Worm (Caenorhabditis elegans) whole organism, L4 larva: ENCODE results near the gene nep-3.

ENCODE experiments used
- ama-1 ChIP-seq: fragments of 150-350 bp; optimal IDR thresholded peaks from 2 replicates; lab custom pipeline; 2014; ENCODE audit warnings: inconsistent platforms, mixed read lengths
- attf-4 ChIP-seq: sonication (generic microtip); optimal IDR thresholded peaks from 3 replicates; lab custom pipeline; 2017; ENCODE audit warnings: missing biosample characterization, missing genetic modification characterization
- ceh-82 ChIP-seq: sonication (generic microtip); optimal IDR thresholded peaks from 2 replicates; lab custom pipeline; 2017; ENCODE audit warnings: missing biosample characterization, missing genetic modification characterization
- daf-12 ChIP-seq: fragments of 150-350 bp; optimal IDR thresholded peaks from 2 replicates; lab custom pipeline; 2014; ENCODE audit warnings: missing biosample characterization, missing genetic modification reagents, missing genetic modification characterization
- dmd-8 ChIP-seq: fragments of 200-800 bp; sonication (Bioruptor generic); IDR thresholded peaks from 2 replicates; pipeline ENCODE4 v1.3.6; 2022; ENCODE audit warnings: missing genetic modification characterization, missing compliant biosample characterization
- fkh-10 ChIP-seq: fragments of 150-350 bp; optimal IDR thresholded peaks from 2 replicates; lab custom pipeline; 2014; ENCODE audit warnings: missing biosample characterization, missing genetic modification reagents, missing genetic modification characterization
- nhr-11 ChIP-seq: fragments of 150-350 bp; optimal IDR thresholded peaks from 2 replicates; lab custom pipeline; 2014; ENCODE audit warnings: missing biosample characterization, missing genetic modification characterization
- nhr-41 ChIP-seq: fragments of 200-800 bp; sonication (Bioruptor generic); IDR thresholded peaks from 2 replicates; pipeline ENCODE4 v1.3.6; 2022; ENCODE audit warnings: missing genetic modification reagents, missing genetic modification characterization, missing compliant biosample characterization
- nhr-76 ChIP-seq: fragments of 150-350 bp; optimal IDR thresholded peaks from 2 replicates; lab custom pipeline; 2014; ENCODE audit warnings: missing biosample characterization, missing genetic modification characterization
- pha-4 ChIP-seq, 2 experiments: fragments of 150-350 bp in 1 of 2; fragments of 200-800 bp in 1 of 2; sonication (Bioruptor generic) in 1 of 2; IDR thresholded peaks in 1 of 2; optimal IDR thresholded peaks in 1 of 2; 2 replicates each; pipeline versions ENCODE4 v1.3.6 to Lab custom; 2014 to 2022; ENCODE audit warnings: missing genetic modification characterization in 2 of 2, missing genetic modification reagents in 2 of 2, missing biosample characterization in 1 of 2, missing compliant biosample characterization in 1 of 2
- snpc-4 ChIP-seq: fragments of 150-350 bp; optimal IDR thresholded peaks from 2 replicates; lab custom pipeline; 2014; ENCODE audit warnings: missing biosample characterization, missing genetic modification characterization
- unc-62 ChIP-seq, 3 experiments: fragments of 150-350 bp in 1 of 3; sonication (generic microtip); optimal IDR thresholded peaks in 2 of 3; peaks in 1 of 3; 1 replicate in 1 of 3; 2 replicates in 2 of 3; lab custom pipeline; 2014 to 2017; ENCODE audit warnings: missing biosample characterization in 3 of 3, missing genetic modification characterization in 3 of 3, missing genetic modification reagents in 3 of 3, missing genotype in 1 of 3
- zfp-2 ChIP-seq: sonication (generic microtip); optimal IDR thresholded peaks from 2 replicates; lab custom pipeline; 2016; ENCODE audit warnings: mild to moderate bottlenecking, missing genetic modification characterization, missing compliant biosample characterization

ce11 chrII:3897758-3898494, 20.9 kb upstream of the nep-3 start, which contains the start of gene F53C3.6:
- TF ChIP-seq nhr-11 (tag; lab: Kevin White, UChicago), result peak; percentile 28
- TF ChIP-seq daf-12 (tag; lab: Kevin White, UChicago), result no peak
- no peak for TF ChIP-seq pha-4 (GFP tag; IDR thresholded peaks at IDR 0.05; lab: Robert Waterston, UW)
- no peak for TF ChIP-seq pha-4 (tag; optimal IDR thresholded peaks at IDR 0.05; lab: Kevin White, UChicago)
- TF ChIP-seq nhr-76, result no peak
- no peak for TF ChIP-seq attf-4 (tag; lab: Kevin White, UChicago)
- peak in 1 of 2 experiments; percentile 78 for TF ChIP-seq unc-62 (GFP tag; optimal IDR thresholded peaks at IDR 0.05 in 1 of 2; lab: Kevin White, UChicago)
- TF ChIP-seq unc-62 (tag; optimal IDR thresholded peaks at IDR 0.05; lab: Kevin White, UChicago), result no peak
- no peak for TF ChIP-seq dmd-8 (GFP tag; lab: Robert Waterston, UW)
- TF ChIP-seq ama-1 (lab: Kevin White, UChicago), result no peak
- no peak for TF ChIP-seq nhr-41
- TF ChIP-seq snpc-4, result no peak
- TF ChIP-seq ceh-82 (tag; lab: Kevin White, UChicago), result no peak
- TF ChIP-seq fkh-10 (GFP tag; lab: Kevin White, UChicago), result no peak
- no peak for TF ChIP-seq zfp-2 (tag; lab: Kevin White, UChicago)
